Fruit fly (Drosophila melanogaster) whole organism, larva: ENCODE data around the gene Cpr76Ba.

Experiments used
- noc ChIP-seq: fragments of 200-800 bp; sonication (Bioruptor generic); optimal IDR thresholded peaks from 3 replicates; lab custom pipeline; 2019; ENCODE audit warnings: missing biosample characterization, mild to moderate bottlenecking, missing genetic modification characterization, moderate library complexity

The Cpr76Ba gene

DNA sequence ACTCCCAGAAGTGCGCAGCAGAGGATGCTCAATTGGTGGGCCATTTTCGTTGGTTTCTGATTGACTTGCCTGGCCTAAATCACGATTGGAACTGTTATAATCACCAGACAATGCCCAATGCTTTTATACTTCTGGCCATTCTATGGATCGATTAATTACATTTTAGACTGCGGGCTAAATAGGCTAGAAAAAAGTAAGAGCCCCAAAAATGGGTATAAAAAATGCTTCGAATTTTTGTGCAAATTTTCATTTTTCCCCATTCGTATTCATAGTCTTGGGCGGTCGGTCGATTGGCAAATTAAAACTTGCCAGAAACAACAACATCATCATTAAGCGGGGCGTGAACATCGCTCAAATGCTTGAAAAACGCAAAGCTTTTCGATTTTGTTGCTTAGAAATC lies at the start of gene Cpr76Ba:
Gene Cpr76Ba (minus strand): TSS at position 101 of the 400 bp plus-strand sequence.
- no peak for TF ChIP-seq noc (tag; lab: Kevin White, UChicago)

DNA sequence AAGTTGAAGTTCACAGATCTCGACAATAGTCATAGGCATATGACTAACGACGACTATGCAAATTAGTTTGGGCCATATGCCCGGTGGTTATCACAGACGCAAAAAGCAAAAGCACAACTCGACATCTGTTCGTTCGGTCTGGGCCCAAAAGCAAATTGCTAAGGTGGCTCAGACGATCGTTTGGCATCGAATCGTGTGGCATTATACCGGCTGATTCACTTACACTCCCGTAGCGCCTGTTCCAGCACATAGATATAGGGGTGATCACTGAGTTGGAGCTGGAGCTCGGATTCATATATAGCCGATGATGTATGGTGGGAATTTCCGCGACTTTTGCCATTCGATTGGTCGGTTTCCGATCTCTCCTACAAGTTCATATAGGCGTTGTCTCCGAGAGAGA lies 48.0 kb upstream of the Cpr76Ba start:
- TF ChIP-seq noc (tag; lab: Kevin White, UChicago): no peak

DNA sequence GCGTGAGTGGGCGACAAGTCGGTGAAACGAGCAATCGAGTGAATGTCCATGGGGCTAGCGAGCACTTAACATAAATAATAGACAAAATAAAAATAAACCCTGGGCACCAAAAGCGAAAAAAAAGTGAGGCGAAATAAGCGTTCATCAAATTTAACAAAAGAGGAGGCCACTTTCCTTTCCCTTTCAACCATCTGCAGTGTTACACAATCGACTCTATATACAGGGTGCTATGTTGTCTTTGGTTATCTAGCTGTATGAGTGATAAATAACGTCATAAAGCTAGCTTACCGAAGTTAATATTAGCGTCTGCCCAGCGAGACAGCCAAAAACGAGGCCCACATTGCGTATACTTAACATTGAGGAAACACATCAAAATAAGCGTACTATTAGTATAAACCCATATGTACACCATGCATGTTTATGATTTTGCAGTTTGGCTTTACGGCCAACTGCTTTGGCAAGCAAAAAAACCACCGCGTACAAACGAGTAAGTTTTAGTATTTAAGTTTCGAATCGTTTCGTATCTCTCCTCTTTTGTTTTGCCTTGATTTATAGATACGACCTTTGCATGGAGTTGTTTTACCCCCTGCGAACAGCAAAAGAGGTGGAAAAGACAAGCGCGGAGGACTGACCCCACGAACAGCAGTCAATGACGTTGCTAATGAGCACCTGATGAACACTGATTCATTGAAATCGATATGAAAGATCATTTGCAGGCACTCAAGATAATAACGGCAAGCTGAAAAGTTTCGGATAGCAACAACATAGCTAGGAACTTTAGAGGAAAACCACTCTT lies 47.0 kb upstream of the Cpr76Ba start:
- TF ChIP-seq noc (tag; lab: Kevin White, UChicago): no peak

DNA sequence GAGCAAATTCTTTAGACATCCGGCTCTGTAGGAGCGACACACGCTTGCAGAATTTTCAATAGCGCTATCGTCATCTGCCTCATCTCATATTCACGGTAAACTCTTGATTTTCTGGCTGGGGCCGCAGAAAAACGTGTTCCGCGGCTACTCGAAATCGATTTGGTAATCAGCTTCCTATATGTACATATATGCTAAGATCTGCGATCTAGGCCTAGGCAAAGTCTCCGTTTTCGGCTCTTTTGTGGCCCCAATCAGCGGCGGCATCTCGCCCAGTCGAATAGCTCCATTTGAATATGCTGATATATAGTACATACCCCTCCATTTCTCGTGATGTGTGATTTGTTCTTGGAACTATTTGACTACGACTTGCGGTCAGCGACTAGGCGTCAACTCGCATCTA lies 44.9 kb upstream of the Cpr76Ba start:
- no peak for TF ChIP-seq noc (tag; lab: Kevin White, UChicago)

DNA sequence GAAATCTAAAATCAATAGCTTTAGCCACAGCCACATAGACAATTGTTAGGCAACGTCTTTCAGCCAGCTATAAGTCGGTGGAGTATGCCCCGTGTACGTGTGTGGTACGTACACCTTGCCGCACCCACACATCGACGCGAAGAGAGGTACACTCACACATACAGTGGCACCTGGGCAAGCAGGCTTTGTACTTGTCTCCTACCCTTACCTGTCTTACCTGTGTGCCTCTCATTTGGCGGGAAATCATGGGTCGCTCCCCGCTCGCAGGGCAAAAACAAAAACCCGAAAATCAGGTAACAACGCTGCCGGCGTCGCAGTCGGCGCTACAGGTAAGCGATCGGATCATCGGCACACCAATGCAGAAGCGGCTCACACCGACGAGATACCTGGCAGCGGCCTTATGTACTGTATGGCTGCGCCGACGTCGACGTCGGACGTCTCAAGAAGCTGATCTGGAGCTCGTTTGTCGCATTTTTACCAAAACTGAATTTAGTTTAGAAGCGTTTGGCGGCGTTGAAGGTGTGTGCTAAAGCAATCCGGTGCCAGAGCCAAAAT lies 44.1 kb upstream of the Cpr76Ba start:
- TF ChIP-seq noc (tag; lab: Kevin White, UChicago): no peak

DNA sequence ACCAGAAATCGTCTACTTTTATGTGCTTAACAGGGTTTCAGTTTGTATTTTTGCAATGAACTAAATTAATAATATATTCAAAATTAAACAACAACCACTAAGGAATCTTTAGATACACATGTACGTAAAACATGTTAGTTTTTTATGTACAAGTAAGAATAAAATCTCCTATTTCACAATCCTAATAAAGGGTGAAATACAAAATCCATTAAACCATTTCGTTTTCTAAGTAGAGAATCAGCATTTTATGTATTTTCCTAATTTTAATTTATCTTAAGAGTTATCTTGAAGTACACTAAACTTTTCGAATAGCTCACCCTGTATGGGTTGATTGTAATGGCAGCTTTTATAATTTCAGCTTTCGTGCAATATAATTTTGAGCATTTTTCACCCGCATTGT lies 43.6 kb upstream of the Cpr76Ba start:
- TF ChIP-seq noc (tag; lab: Kevin White, UChicago): peak; percentile 96

DNA sequence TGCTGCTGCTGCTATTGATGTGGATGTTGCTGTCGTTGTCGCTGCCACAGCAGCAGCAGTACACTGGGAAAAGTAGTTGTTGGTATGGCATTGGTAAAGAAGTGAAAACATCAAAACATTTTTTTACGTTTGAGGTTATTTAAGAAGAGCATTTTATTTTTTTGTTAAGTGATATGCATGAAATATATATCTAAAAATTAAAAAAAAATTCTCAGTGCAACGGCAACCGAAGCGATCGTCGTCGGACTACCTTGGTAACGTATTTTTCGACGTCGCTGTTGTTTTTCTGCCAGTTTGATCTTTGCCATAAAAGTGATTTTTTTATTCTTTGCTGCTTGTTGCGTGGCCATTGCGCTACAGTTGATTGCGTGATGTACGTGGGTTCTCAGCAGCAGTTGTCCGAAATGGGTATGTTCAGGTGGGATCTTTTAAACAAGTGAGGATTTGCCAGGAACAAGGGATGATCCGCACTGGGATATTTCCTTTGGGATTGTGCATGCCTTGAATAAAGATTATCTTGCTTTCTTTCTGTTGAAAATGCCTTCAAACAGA lies 42.6 kb upstream of the Cpr76Ba start:
- peak; percentile 95 for TF ChIP-seq noc (tag; lab: Kevin White, UChicago)

DNA sequence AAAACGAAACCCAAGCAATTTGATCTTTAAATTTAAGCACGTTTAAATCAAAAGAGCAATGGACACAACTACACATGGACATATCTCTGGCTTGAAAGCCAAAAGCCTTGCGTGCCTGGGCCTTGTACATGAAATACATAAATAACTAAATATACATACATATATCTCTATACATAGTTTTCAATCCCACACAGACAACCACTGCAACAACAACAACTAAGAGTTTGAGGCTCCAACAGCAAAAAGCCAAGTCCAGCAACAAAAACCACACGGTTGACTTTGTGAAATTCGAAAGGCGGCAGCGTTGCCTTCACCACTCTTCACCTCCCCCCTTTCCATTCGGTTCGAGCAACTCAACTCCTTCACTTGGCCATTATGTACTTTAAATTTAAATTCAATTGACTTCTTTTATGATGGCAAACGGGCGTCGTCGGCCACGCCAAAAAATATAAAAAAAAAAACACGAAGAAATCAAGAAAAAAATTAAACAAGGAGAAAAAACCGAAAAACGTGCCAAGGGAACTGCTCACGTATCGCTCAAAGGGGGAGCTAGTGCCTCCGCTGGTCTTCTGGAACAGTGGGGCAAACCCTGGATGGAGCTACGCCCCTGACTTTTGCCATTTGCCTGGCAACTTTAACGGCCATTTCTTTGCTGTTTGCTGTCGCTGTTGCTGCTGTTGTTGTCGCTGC lies 42.0 kb upstream of the Cpr76Ba start:
- no peak for TF ChIP-seq noc (tag; lab: Kevin White, UChicago)

DNA sequence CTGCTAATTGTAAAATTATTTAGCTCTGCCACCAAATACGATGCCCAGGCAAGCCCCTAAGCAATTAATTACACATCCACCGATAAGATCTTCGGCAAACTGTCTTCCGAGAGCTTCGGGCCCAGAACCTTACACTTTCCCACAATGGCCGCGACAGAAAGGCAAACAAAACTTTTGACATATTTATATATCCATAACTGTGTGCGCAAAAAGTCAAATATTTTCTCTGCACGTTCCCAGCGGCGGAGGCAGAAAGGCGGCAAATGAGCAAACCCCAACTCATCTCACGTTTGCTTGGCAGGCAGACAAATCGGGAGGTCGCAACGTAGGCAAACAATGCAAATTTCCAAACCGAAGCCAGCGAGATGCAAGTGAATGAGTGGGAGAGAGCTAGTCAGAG lies 41.0 kb upstream of the Cpr76Ba start:
- TF ChIP-seq noc (tag; lab: Kevin White, UChicago): no peak

DNA sequence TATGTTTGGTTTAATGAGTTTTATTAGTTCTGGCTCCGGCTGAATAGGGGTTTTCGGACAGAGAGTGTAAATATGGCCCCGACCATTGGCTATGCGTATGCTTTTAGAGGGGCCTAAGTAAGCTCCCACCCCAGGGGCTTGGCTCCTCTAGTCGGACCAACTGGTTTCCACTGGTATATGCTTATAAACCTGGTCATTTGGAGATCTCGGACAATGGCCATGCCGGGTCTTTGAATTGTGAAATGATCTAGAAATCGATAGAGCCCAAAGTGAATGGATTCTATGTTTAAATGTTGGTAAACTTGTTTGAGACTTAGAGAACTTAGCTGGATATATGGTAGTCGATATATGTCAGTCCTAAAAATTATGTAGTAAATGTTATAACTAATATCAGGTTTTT lies 40.5 kb upstream of the Cpr76Ba start:
- TF ChIP-seq noc (tag; lab: Kevin White, UChicago): no peak

DNA sequence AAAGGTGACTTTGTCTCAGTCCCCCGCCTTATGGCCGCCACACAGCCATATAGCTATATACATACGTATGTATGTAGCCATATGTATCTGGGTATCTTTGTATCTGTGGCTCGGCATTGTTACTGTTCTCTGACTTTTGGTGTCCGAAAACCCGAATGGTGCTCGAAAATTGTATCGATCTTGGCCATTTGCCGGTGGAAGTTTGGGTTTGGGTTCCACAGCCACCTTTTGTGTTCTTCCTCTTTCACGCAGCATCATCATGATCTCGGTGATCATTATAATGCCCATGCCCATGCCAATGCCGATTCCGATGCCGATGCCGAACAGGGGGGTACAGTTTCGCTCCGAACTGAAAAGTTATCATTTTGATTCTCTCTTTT lies 39.9 kb upstream of the Cpr76Ba start:
- no peak for TF ChIP-seq noc (tag; lab: Kevin White, UChicago)

DNA sequence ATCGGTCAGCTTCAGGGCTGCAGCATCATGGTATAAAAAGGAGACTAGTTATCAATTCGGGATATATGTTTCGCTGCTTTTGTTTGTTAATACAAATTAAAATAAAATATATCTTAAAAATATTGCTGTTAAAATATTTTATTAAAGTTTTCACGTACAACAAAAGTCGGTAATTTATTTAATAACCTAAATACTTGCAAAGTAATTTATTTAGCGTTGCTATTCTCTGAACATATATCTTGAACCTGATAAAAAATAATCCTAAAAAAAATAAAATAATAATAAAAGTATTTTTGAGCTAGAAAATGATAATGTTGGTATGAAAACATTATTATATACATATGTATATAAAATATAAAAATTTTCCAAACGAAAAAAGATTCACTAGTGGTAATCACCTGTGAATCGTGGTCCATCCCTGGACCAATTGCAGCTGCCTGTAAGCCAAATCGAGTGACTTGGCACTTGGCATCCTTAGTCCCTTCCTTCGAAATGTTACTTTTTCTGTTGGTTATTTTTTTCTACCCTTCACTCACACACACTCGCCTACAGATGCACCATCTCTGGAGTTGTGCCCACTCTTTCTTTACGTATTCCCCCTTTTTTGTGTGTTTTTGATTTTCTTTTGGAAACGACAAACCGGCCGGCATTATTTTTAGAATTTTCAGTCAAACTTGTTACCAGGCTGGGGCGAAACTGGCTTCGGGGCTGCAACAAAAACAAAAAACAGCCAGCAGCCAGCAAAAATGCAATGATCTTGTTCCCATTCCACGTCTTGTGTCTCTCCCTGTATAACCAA lies 39.3 kb upstream of the Cpr76Ba start:
- no peak for TF ChIP-seq noc (tag; lab: Kevin White, UChicago)

DNA sequence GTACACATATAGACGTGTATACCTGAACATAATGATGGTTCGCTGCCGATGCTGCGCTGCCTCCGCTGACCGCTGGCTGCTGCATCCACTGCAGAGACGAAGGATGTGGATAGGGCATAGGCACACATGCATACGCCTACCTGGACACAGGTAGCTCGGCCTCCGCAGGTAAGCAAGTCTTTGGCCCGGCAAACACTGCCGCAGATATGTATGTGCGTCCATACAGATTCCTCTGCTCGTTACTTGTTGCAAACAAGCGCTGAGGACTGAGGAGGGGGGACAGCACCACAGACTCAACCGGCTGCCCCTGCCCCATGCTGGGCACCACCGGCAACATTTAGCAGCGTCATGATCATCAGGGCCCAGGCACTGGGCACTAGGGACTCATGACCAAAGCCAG lies 38.6 kb upstream of the Cpr76Ba start:
- TF ChIP-seq noc (tag; lab: Kevin White, UChicago): no peak

DNA sequence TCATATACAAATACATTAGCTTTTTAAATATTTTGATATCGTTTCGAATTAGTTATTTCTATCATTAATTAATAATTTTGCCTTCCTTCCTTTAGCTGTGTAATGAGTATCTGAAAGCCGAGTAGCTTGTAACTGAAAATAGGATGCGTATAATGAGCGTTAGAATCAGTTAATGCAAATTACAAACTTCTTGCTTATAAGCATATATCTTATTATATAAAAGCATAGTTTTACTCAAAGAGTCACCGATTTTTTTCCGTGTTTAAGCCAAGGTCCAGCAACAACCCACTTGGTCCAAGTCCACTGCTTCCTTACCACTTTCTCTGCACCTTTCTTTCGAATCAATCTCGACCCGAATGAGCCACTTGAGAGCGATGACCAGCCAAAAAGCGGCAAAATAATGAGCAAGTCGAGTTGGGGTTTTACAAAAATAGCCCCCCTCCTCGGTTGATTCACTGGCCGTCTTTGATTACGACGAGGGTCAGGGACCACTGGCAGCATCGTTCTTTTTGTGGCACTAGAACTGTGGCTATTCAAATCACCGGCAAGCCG lies 37.9 kb upstream of the Cpr76Ba start:
- TF ChIP-seq noc (tag; lab: Kevin White, UChicago): no peak

DNA sequence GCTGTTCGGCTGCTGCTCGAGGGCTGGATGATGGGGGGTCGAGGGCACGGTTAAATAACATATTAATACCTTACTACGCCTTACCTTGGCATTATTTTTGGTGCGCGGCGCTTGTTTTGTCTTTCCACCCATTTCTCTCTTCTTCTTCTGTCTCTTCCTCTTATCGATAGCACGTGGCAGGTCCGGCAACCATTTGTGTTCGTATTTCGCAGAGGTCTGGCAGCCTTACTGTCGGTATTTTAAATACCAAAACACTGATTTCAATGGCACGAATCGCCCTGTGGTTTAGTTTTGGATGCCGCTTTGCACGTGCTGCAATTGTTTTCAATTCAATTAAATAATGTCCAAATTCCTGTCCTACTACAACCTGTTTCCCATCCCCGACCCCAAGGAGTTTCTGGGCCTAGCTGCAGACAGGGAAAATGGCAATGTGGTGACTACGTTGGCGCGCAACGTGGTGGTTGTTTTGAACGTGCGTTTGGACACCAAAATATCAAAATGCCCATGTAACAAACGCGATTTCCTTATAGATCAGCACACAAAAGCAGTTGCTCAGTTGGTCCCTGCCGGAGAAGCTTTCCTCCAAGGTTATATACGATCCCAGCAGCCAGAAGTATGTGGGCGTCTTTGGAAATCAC lies 34.1 kb upstream of the Cpr76Ba start, which contains the start of the genes Ltn1 and CG9300:
Gene Ltn1 (minus strand): TSS at position 155 of the 638 bp plus-strand sequence.
Gene CG9300 (plus strand): TSS at position 285 of the 638 bp plus-strand sequence.
- TF ChIP-seq noc (tag; lab: Kevin White, UChicago): no peak
